Fruit fly (Drosophila melanogaster) whole organism: Measurements from ENCODE around the gene CG42637.

Experiments used
- CG8478 ChIP-seq: fragments of >200 bp; optimal IDR thresholded peaks from 2 replicates; lab custom pipeline; 2018; ENCODE audit warnings: inconsistent platforms
- Dll ChIP-seq: fragments of >200 bp; optimal IDR thresholded peaks from 2 replicates; lab custom pipeline; 2017
- EcR ChIP-seq, 2 experiments: fragments of >200 bp; optimal IDR thresholded peaks; 2 replicates each; lab custom pipeline; 2017; ENCODE audit warnings: missing biosample characterization in 2 of 2, missing genetic modification characterization in 2 of 2, missing genetic modification reagents in 2 of 2
- pan ChIP-seq: fragments of >200 bp; optimal IDR thresholded peaks from 2 replicates; lab custom pipeline; 2017
- psq ChIP-seq: fragments of >200 bp; optimal IDR thresholded peaks from 2 replicates; lab custom pipeline; 2017
- usp ChIP-seq: fragments of >200 bp; optimal IDR thresholded peaks from 2 replicates; lab custom pipeline; 2017; ENCODE audit warnings: missing biosample characterization, missing genetic modification characterization, mixed read lengths

DNA sequence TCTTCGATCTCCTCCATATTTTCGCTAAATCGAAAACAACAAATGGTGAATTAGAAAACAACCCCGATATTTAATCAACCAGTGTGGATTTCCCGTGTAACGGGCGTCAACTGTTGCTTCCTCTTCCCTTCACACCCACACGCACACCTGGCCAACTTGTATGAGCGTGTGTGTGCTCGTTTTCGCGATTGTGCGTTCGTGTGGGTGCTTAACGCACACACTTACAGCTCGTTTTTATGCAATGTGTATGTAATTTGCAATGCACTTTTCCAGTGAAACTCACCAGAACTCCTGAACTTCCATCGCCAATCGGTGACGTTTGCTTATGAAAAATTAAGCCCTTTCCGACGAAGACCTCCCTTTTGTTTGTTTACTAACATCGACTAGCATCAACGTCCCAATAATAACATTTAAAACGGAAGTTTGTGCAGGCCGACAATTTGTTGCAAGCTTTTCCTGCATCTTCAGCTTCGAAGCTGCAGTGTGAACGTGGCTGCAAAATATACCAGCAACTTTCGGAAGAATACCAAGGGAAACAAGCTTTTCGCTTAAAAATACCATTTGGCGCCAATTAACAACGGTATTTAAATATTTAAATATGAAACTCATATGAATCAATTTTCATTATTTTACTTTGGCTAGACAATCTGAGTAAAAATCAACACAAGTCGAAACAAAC, 22.2 kb upstream of the CG42637 start, which contains the start of gene cyc:
- TF ChIP-seq Dll (lab: Kevin White, UChicago), result no peak
- no peak for TF ChIP-seq EcR (GFP tag; optimal IDR thresholded peaks at IDR 0.05; lab: Kevin White, UChicago)
- no peak for TF ChIP-seq psq (lab: Kevin White, UChicago)
- no peak for TF ChIP-seq pan (lab: Kevin White, UChicago)
- peak; percentile 33 for TF ChIP-seq CG8478 (lab: Kevin White, UChicago)
- TF ChIP-seq usp, result no peak
